Fruit fly (Drosophila melanogaster): ENCODE measurements around the gene miple1.

dm6 chr3L:264378-265151, 2.5 kb upstream of the miple1 start, which contains the start of the genes Tudor-SN and mRpL17:
- peak; percentile 48 for TF ChIP-seq psq (GFP tag; optimal IDR thresholded peaks at IDR 0.05)
- peak; percentile 42 for TF ChIP-seq jim (GFP tag; optimal IDR thresholded peaks at IDR 0.05)

Data from whole organism, wandering third instar larva.